Worm (Caenorhabditis elegans) whole organism, late embryonic: ENCODE measurements around the gene clec-122.

Experiments used
- C08G9.2 ChIP-seq: sonication (generic microtip); optimal IDR thresholded peaks from 2 replicates; lab custom pipeline; 2016; ENCODE audit warnings: mild to moderate bottlenecking, missing genetic modification characterization, moderate library complexity, missing compliant biosample characterization
- C38D4.7 ChIP-seq: fragments of 200-800 bp; sonication (Bioruptor generic); optimal IDR thresholded peaks from 2 replicates; lab custom pipeline; 2018; ENCODE audit warnings: mild to moderate bottlenecking, missing genetic modification characterization, moderate library complexity, missing compliant biosample characterization
- K02D7.2 ChIP-seq: sonication (generic microtip); optimal IDR thresholded peaks from 2 replicates; lab custom pipeline; 2017; ENCODE audit warnings: mild to moderate bottlenecking, missing genetic modification characterization, missing compliant biosample characterization
- K09A11.1 ChIP-seq: sonication (generic microtip); optimal IDR thresholded peaks from 2 replicates; lab custom pipeline; 2017; ENCODE audit warnings: antibody characterized with exemption, mild to moderate bottlenecking, missing genetic modification characterization, missing compliant biosample characterization; ENCODE audit not compliant: insufficient read depth
- T23F11.4 ChIP-seq: fragments of 200-800 bp; sonication (Bioruptor generic); optimal IDR thresholded peaks from 2 replicates; lab custom pipeline; 2018; ENCODE audit warnings: mild to moderate bottlenecking, missing genetic modification characterization, missing compliant biosample characterization
- Y22D7AL.16 ChIP-seq: sonication (generic microtip); optimal IDR thresholded peaks from 2 replicates; lab custom pipeline; 2016; ENCODE audit warnings: missing genetic modification characterization, missing compliant biosample characterization
- ama-1 ChIP-seq: fragments of 150-350 bp; optimal IDR thresholded peaks from 2 replicates; lab custom pipeline; 2014
- ceh-18 ChIP-seq: sonication (generic microtip); optimal IDR thresholded peaks from 2 replicates; lab custom pipeline; 2016; ENCODE audit warnings: missing genetic modification characterization, missing compliant biosample characterization
- ceh-19 ChIP-seq: fragments of 200-800 bp; sonication (Bioruptor generic); optimal IDR thresholded peaks from 2 replicates; lab custom pipeline; 2018; ENCODE audit warnings: mild to moderate bottlenecking, missing genetic modification characterization, missing compliant biosample characterization
- ceh-2 ChIP-seq: sonication (generic microtip); optimal IDR thresholded peaks from 2 replicates; lab custom pipeline; 2016; ENCODE audit warnings: missing genotype, missing genetic modification characterization, missing compliant biosample characterization
- ceh-30 ChIP-seq: fragments of 150-350 bp; optimal IDR thresholded peaks from 2 replicates; lab custom pipeline; 2014; ENCODE audit warnings: missing biosample characterization, missing genetic modification characterization
- ceh-31 ChIP-seq: sonication (generic microtip); optimal IDR thresholded peaks from 2 replicates; lab custom pipeline; 2016; ENCODE audit warnings: missing genetic modification characterization, missing compliant biosample characterization
- ceh-34 ChIP-seq: sonication (generic microtip); optimal IDR thresholded peaks from 2 replicates; lab custom pipeline; 2016; ENCODE audit warnings: mild to moderate bottlenecking, missing genetic modification characterization, missing compliant biosample characterization
- ceh-48 ChIP-seq: sonication (generic microtip); optimal IDR thresholded peaks from 2 replicates; lab custom pipeline; 2016; ENCODE audit warnings: missing genetic modification characterization, inconsistent platforms, missing compliant biosample characterization
- ceh-6 ChIP-seq: fragments of 200-800 bp; sonication (Bioruptor generic); optimal IDR thresholded peaks from 2 replicates; lab custom pipeline; 2018; ENCODE audit warnings: mild to moderate bottlenecking, missing genetic modification characterization, missing compliant biosample characterization
- elt-2 ChIP-seq: sonication (generic microtip); optimal IDR thresholded peaks from 2 replicates; lab custom pipeline; 2016; ENCODE audit warnings: missing genetic modification reagents, missing genetic modification characterization, missing compliant biosample characterization
- elt-4 ChIP-seq: sonication (generic microtip); optimal IDR thresholded peaks from 2 replicates; lab custom pipeline; 2016; ENCODE audit warnings: missing genetic modification characterization, missing compliant biosample characterization
- eyg-1 ChIP-seq: sonication (generic microtip); optimal IDR thresholded peaks from 2 replicates; lab custom pipeline; 2016; ENCODE audit warnings: missing genotype, missing genetic modification characterization, missing compliant biosample characterization
- fkh-10 ChIP-seq: fragments of 150-350 bp; optimal IDR thresholded peaks from 2 replicates; lab custom pipeline; 2014; ENCODE audit warnings: missing biosample characterization, missing genetic modification reagents, missing genetic modification characterization
- gmeb-2 ChIP-seq: sonication (generic microtip); optimal IDR thresholded peaks from 2 replicates; lab custom pipeline; 2016; ENCODE audit warnings: missing genetic modification characterization, inconsistent platforms, missing compliant biosample characterization
- hlh-30 ChIP-seq: sonication (generic microtip); optimal IDR thresholded peaks from 2 replicates; lab custom pipeline; 2017; ENCODE audit warnings: antibody characterized with exemption, missing genetic modification characterization, missing compliant biosample characterization; ENCODE audit not compliant: insufficient read depth
- hlh-6 ChIP-seq: sonication (generic microtip); optimal IDR thresholded peaks from 2 replicates; lab custom pipeline; 2016; ENCODE audit warnings: missing genotype, missing genetic modification characterization, missing compliant biosample characterization
- hlh-8 ChIP-seq: sonication (generic microtip); optimal IDR thresholded peaks from 2 replicates; lab custom pipeline; 2016; ENCODE audit warnings: missing genotype, missing genetic modification characterization, missing compliant biosample characterization
- mec-3 ChIP-seq: sonication (generic microtip); optimal IDR thresholded peaks from 2 replicates; lab custom pipeline; 2016; ENCODE audit warnings: borderline replicate concordance, missing genetic modification characterization, missing compliant biosample characterization
- nfya-1 ChIP-seq: sonication (generic microtip); optimal IDR thresholded peaks from 2 replicates; lab custom pipeline; 2017; ENCODE audit warnings: missing genetic modification characterization, mild to moderate bottlenecking, missing compliant biosample characterization, antibody characterized with exemption, moderate library complexity
- nhr-232 ChIP-seq: sonication (generic microtip); optimal IDR thresholded peaks from 2 replicates; lab custom pipeline; 2016; ENCODE audit warnings: missing genetic modification characterization, missing compliant biosample characterization
- npax-4 ChIP-seq: sonication (generic microtip); optimal IDR thresholded peaks from 2 replicates; lab custom pipeline; 2016; ENCODE audit warnings: missing genetic modification characterization, missing compliant biosample characterization
- odd-2 ChIP-seq: sonication (generic microtip); optimal IDR thresholded peaks from 2 replicates; lab custom pipeline; 2017; ENCODE audit warnings: antibody characterized with exemption, mild to moderate bottlenecking, missing genetic modification characterization, missing compliant biosample characterization
- pat-9 ChIP-seq: fragments of 200-800 bp; sonication (Bioruptor generic); optimal IDR thresholded peaks from 2 replicates; lab custom pipeline; 2018; ENCODE audit warnings: mild to moderate bottlenecking, missing genetic modification characterization, moderate library complexity, missing compliant biosample characterization
- pax-1 ChIP-seq: fragments of 150-350 bp; optimal IDR thresholded peaks from 2 replicates; lab custom pipeline; 2014; ENCODE audit warnings: missing biosample characterization, missing genetic modification characterization
- pha-4 ChIP-seq: fragments of 150-350 bp; optimal IDR thresholded peaks from 2 replicates; lab custom pipeline; 2018; ENCODE audit warnings: missing biosample characterization, missing genetic modification reagents, missing genetic modification characterization
- ref-2 ChIP-seq: sonication (generic microtip); optimal IDR thresholded peaks from 2 replicates; lab custom pipeline; 2016; ENCODE audit warnings: missing genetic modification characterization, missing compliant biosample characterization
- rnt-1 ChIP-seq: sonication (generic microtip); optimal IDR thresholded peaks from 2 replicates; lab custom pipeline; 2016; ENCODE audit warnings: missing genetic modification characterization, missing compliant biosample characterization
- sdc-2 ChIP-seq: sonication (generic microtip); optimal IDR thresholded peaks from 2 replicates; lab custom pipeline; 2016; ENCODE audit warnings: missing genotype, missing genetic modification characterization, missing compliant biosample characterization
- sox-4 ChIP-seq: sonication (generic microtip); optimal IDR thresholded peaks from 2 replicates; lab custom pipeline; 2017; ENCODE audit warnings: mild to moderate bottlenecking, missing genetic modification characterization, inconsistent platforms, missing compliant biosample characterization
- syd-9 ChIP-seq: sonication (generic microtip); optimal IDR thresholded peaks from 2 replicates; lab custom pipeline; 2016; ENCODE audit warnings: mild to moderate bottlenecking, missing genetic modification characterization, moderate library complexity, missing compliant biosample characterization
- tbx-2 ChIP-seq: sonication (generic microtip); optimal IDR thresholded peaks from 2 replicates; lab custom pipeline; 2016; ENCODE audit warnings: missing genetic modification characterization, missing compliant biosample characterization
- unc-3 ChIP-seq, 2 experiments: fragments of 200-800 bp in 1 of 2; sonication (Bioruptor generic) in 1 of 2; sonication (generic microtip) in 1 of 2; conservative IDR thresholded peaks in 1 of 2; optimal IDR thresholded peaks in 1 of 2; 2 replicates each; pipeline versions ENCODE4 v1.3.6 to Lab custom; 2016 to 2022; ENCODE audit warnings: missing compliant biosample characterization in 2 of 2, missing genetic modification characterization in 2 of 2, missing genetic modification reagents in 1 of 2
- unc-42 ChIP-seq: sonication (generic microtip); optimal IDR thresholded peaks from 2 replicates; lab custom pipeline; 2016; ENCODE audit warnings: missing genotype, missing genetic modification characterization, missing compliant biosample characterization
- unc-55 ChIP-seq: sonication (generic microtip); optimal IDR thresholded peaks from 2 replicates; lab custom pipeline; 2017; ENCODE audit warnings: missing biosample characterization, missing genetic modification reagents, missing genetic modification characterization
- unc-86 ChIP-seq: sonication (generic microtip); optimal IDR thresholded peaks from 2 replicates; lab custom pipeline; 2016; ENCODE audit warnings: missing genetic modification characterization, missing compliant biosample characterization
- zip-5 ChIP-seq: sonication (generic microtip); optimal IDR thresholded peaks from 2 replicates; lab custom pipeline; 2016; ENCODE audit warnings: missing genetic modification characterization, missing compliant biosample characterization

clec-122 gene

ce11 chrII:3068646-3069045, 37.2 kb upstream of the clec-122 start:
- peak; percentile 16 for TF ChIP-seq ceh-48 (tag; lab: Kevin White, UChicago)
- no peak for TF ChIP-seq eyg-1

- TF ChIP-seq ceh-6 (GFP tag; lab: Kevin White, UChicago) (no peak), ceh-48 (tag; lab: Kevin White, UChicago) (peak; percentile 39), ceh-19 (GFP tag; lab: Kevin White, UChicago) (no peak)
Measured at ce11 chrII:3070182-3070581, 35.7 kb upstream of the clec-122 start.

ce11 chrII:3071012-3071749, 34.7 kb upstream of the clec-122 start, which contains the start of gene Y25C1A.7:
Gene Y25C1A.7 (minus strand): TSS chrII:3071062.
- TF ChIP-seq tbx-2 (tag; lab: Kevin White, UChicago) (no peak), hlh-30 (tag; lab: Kevin White, UChicago) (no peak), sox-4 (tag; lab: Kevin White, UChicago) (no peak), pat-9 (tag; lab: Kevin White, UChicago) (no peak), ceh-2 (tag; lab: Kevin White, UChicago) (no peak), gmeb-2 (tag; lab: Kevin White, UChicago) (no peak), K02D7.2 (no peak), fkh-10 (GFP tag; lab: Kevin White, UChicago) (no peak), T23F11.4 (GFP tag; lab: Kevin White, UChicago) (no peak), zip-5 (no peak), syd-9 (tag; lab: Kevin White, UChicago) (no peak), nhr-232 (tag; lab: Kevin White, UChicago) (no peak), ceh-31 (tag; lab: Kevin White, UChicago) (no peak), pax-1 (tag; lab: Kevin White, UChicago) (no peak), npax-4 (tag; lab: Kevin White, UChicago) (no peak), nfya-1 (no peak)

ce11 chrII:3076915-3077314, 28.9 kb upstream of the clec-122 start, which contains the start of gene Y25C1A.8:
Gene Y25C1A.8 (minus strand): TSS chrII:3076959.
- TF ChIP-seq pha-4 (tag; lab: Kevin White, UChicago): no peak
- TF ChIP-seq ceh-34 (tag; lab: Kevin White, UChicago): peak; percentile 93
- peak; percentile 20 for TF ChIP-seq C38D4.7 (GFP tag; lab: Kevin White, UChicago)
- no peak for TF ChIP-seq syd-9 (tag; lab: Kevin White, UChicago)
- no peak for TF ChIP-seq odd-2 (tag; lab: Kevin White, UChicago)
- TF ChIP-seq K09A11.1 (tag; lab: Kevin White, UChicago): no peak
- TF ChIP-seq eyg-1: no peak
- peak; percentile 94 for TF ChIP-seq nfya-1
- TF ChIP-seq mec-3 (tag; lab: Kevin White, UChicago): no peak
- no peak for TF ChIP-seq ref-2 (tag; lab: Kevin White, UChicago)
- peak; percentile 71 for TF ChIP-seq unc-55 (GFP tag; lab: Kevin White, UChicago)
- peak; percentile 80 for TF ChIP-seq unc-42
- TF ChIP-seq unc-3 (GFP tag; conservative IDR thresholded peaks at IDR 0.05; lab: Robert Waterston, UW): peak; percentile 52; the same call in 1 of the 2 replicates
- TF ChIP-seq unc-3 (tag; optimal IDR thresholded peaks at IDR 0.05; lab: Kevin White, UChicago): peak; percentile 38
- TF ChIP-seq ceh-6 (GFP tag; lab: Kevin White, UChicago): peak; percentile 38
- TF ChIP-seq hlh-6 (tag; lab: Kevin White, UChicago): no peak
- peak; percentile 34 for TF ChIP-seq ceh-2 (tag; lab: Kevin White, UChicago)
- TF ChIP-seq rnt-1: peak; percentile 59
- TF ChIP-seq tbx-2 (tag; lab: Kevin White, UChicago): peak; percentile 63
- no peak for TF ChIP-seq hlh-8
- no peak for TF ChIP-seq zip-5
- TF ChIP-seq elt-2: peak; percentile 69
- peak; percentile 79 for TF ChIP-seq ceh-31 (tag; lab: Kevin White, UChicago)
- TF ChIP-seq ama-1 (lab: Kevin White, UChicago): no peak
- peak; percentile 49 for TF ChIP-seq ceh-18 (tag; lab: Kevin White, UChicago)
- TF ChIP-seq Y22D7AL.16 (tag; lab: Kevin White, UChicago): no peak
- peak; percentile 53 for TF ChIP-seq sox-4 (tag; lab: Kevin White, UChicago)
- no peak for TF ChIP-seq sdc-2 (tag; lab: Kevin White, UChicago)
- TF ChIP-seq T23F11.4 (GFP tag; lab: Kevin White, UChicago): peak; percentile 41
- TF ChIP-seq C08G9.2 (tag; lab: Kevin White, UChicago): peak; percentile 35
- TF ChIP-seq elt-4 (tag; lab: Kevin White, UChicago): no peak
- TF ChIP-seq ceh-30 (tag; lab: Kevin White, UChicago): no peak
- peak; percentile 15 for TF ChIP-seq unc-86 (tag; lab: Kevin White, UChicago)
- TF ChIP-seq ceh-19 (GFP tag; lab: Kevin White, UChicago): peak; percentile 42
- peak; percentile 82 for TF ChIP-seq hlh-30 (tag; lab: Kevin White, UChicago)
